Worm (Caenorhabditis elegans): ENCODE data around the gene gpx-6.

Gene gpx-6

DNA sequence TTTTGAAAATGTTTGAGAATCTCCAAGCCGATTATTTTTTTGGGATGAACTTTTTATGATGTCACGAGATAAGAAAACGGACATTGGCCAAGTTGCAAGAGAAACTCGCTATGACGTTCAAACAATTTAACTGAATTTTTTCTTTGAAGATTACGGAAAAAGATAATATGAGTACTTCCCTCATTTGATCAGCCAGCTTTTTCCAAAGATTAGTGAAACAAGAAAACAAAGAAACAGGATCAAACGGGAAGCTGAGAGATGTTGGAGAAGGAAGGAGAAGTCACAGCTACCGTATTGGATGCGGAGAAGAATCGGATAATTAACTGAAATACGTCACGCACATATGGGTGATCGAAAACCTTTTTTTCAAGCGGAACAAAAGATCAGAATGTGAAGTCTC is 32.2 kb downstream of the gpx-6 start:
- peak in 1 of 2 experiments; percentile 0 for TF ChIP-seq lsy-2 (tag; optimal IDR thresholded peaks at IDR 0.05)
- no peak for TF ChIP-seq ceh-82 (tag; optimal IDR thresholded peaks at IDR 0.05)
- TF ChIP-seq nhr-21 (tag; optimal IDR thresholded peaks at IDR 0.05), result peak; percentile 51
- TF ChIP-seq nhr-10 (tag; optimal IDR thresholded peaks at IDR 0.05), result no peak

DNA sequence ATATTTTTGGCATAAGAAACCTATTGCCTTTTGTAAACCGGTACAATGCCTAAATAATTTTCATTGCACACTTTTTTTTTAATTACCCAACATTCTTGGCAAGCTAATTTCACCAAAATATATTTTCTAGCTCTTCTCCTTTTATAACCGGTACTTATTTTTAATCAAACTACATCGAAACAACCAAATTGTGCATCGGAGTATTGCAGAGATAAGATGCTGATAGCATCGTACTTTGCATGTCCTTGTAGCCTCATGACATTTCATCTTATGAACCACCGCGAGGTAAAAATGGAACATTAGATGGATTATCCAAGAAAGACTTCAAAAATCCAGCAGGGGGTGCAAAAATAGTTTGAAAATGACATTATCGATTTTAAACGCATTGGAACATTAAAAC is 33.2 kb downstream of the gpx-6 start:
- peak; percentile 89 for TF ChIP-seq elt-1 (tag; optimal IDR thresholded peaks at IDR 0.05)
- TF ChIP-seq sma-9 (GFP tag; optimal IDR thresholded peaks at IDR 0.05), result peak; percentile 54
- TF ChIP-seq sma-9 (tag; optimal IDR thresholded peaks at IDR 0.05), result no peak
- no peak for TF ChIP-seq skn-1 (tag; optimal IDR thresholded peaks at IDR 0.05)
- TF ChIP-seq unc-62 (GFP tag; optimal IDR thresholded peaks at IDR 0.05), result no peak
- no peak for TF ChIP-seq nhr-23 (tag; optimal IDR thresholded peaks at IDR 0.05)
- no peak for TF ChIP-seq mbf-1 (tag; optimal IDR thresholded peaks at IDR 0.05)
- TF ChIP-seq fos-1 (tag; optimal IDR thresholded peaks at IDR 0.05), result peak; percentile 37
- no peak for TF ChIP-seq nhr-11 (tag; optimal IDR thresholded peaks at IDR 0.05)

DNA sequence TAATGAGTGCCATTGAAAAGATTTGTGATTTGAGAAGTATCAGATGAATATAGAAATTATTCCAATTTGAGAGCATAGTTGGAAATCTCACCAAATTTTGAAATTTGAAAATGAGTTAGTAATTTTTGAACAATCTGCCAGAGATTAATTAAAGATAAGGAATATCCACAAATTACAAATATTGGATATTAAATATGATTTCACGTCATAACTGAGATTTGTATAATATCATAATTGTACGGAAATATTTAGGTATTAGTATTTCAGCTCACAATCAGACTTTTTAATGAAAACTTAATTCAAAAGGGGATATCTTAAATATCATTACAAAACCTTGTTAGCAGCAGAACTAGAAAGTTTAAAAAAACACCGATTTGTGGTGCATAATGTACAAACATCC is 37.9 kb downstream of the gpx-6 start, which contains the start of gene K07H8.7:
Gene K07H8.7, minus strand, starts transcription at position 101 of the 400 bp plus-strand sequence.
- no peak for TF ChIP-seq nhr-77 (tag; optimal IDR thresholded peaks at IDR 0.05)
- TF ChIP-seq lin-11 (tag; optimal IDR thresholded peaks at IDR 0.05), result no peak
- no peak for TF ChIP-seq F13H6.1 (tag; optimal IDR thresholded peaks at IDR 0.05)
- no peak for TF ChIP-seq dmd-4 (tag; optimal IDR thresholded peaks at IDR 0.05)
- no peak for TF ChIP-seq mbf-1 (tag; optimal IDR thresholded peaks at IDR 0.05)
- TF ChIP-seq zag-1 (tag; optimal IDR thresholded peaks at IDR 0.05), result no peak

DNA sequence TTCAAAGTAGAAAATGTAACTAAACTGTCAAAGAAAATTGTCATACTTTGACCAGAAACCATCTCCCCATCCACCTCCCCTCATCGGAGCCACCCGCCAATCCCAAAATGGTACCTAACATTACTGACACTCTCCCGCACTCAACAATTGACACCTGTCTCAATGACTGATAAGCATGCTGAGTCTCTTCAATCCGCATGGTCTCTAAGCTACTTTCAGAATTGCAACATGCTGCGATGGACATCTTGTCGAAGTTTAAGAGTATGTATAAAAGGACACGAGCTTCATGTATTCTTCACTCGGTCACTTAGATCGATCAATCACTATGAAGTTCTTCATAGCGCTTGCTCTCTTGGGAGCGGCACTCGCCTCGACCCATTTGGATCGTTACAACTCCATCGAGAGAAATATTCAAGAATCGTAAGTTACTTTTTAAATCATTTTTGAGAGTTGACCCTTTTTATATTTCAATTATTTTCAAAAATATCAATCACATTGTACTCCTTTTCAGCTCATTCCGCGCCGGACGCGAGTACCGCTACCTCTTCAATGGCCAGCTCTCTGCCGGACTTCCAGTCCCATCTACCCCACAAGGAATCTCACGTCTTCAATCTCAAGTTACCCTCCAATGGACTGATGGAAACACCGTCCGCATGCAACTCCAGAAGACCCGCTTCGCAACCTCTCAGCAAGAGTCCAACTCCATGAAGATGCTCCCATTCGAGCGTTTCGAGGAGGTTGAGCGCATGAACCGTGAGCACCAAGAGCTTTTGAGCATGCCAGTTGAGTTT is 39.0 kb downstream of the gpx-6 start, which contains the start of gene vit-6:
Gene vit-6, plus strand, starts transcription at position 310 of the 791 bp plus-strand sequence.
- TF ChIP-seq nhr-25 (tag; optimal IDR thresholded peaks at IDR 0.05) (no peak), blmp-1 (tag; optimal IDR thresholded peaks at IDR 0.05; ENCODE audit: insufficient read depth) (no peak), nhr-237 (tag; optimal IDR thresholded peaks at IDR 0.05) (no peak), skn-1 (tag; optimal IDR thresholded peaks at IDR 0.05) (no peak), ztf-11 (tag; optimal IDR thresholded peaks at IDR 0.05) (no peak), elt-3 (tag; optimal IDR thresholded peaks at IDR 0.05) (no peak), ztf-4 (tag; optimal IDR thresholded peaks at IDR 0.05) (no peak), ZK546.5 (tag; optimal IDR thresholded peaks at IDR 0.05) (no peak), ceh-16 (tag; optimal IDR thresholded peaks at IDR 0.05) (no peak)

DNA sequence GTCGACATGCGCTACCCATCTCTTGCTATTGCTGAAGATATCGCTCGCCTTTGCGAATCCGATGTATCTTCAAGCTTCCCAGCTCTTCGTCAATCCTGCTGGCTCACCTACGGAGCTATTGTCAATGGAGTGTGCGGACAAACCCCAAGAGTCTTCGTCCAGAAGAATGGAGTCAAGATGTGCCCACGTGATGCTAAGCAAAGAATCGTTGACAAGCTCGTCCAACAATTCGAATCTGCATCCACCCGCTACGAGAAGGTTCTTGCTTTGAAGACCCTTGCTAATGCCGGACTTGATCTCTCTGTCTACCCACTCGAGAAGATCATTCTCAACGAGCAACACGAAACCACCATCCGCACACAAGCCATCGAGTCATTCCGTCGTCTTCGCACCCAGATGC is 40.7 kb downstream of the gpx-6 start:
- TF ChIP-seq fos-1 (tag; optimal IDR thresholded peaks at IDR 0.05) (no peak), snpc-4 (tag; optimal IDR thresholded peaks at IDR 0.05) (no peak), dmd-4 (tag; optimal IDR thresholded peaks at IDR 0.05) (no peak), mbf-1 (tag; optimal IDR thresholded peaks at IDR 0.05) (no peak), gmeb-1 (tag; optimal IDR thresholded peaks at IDR 0.05) (no peak)

DNA sequence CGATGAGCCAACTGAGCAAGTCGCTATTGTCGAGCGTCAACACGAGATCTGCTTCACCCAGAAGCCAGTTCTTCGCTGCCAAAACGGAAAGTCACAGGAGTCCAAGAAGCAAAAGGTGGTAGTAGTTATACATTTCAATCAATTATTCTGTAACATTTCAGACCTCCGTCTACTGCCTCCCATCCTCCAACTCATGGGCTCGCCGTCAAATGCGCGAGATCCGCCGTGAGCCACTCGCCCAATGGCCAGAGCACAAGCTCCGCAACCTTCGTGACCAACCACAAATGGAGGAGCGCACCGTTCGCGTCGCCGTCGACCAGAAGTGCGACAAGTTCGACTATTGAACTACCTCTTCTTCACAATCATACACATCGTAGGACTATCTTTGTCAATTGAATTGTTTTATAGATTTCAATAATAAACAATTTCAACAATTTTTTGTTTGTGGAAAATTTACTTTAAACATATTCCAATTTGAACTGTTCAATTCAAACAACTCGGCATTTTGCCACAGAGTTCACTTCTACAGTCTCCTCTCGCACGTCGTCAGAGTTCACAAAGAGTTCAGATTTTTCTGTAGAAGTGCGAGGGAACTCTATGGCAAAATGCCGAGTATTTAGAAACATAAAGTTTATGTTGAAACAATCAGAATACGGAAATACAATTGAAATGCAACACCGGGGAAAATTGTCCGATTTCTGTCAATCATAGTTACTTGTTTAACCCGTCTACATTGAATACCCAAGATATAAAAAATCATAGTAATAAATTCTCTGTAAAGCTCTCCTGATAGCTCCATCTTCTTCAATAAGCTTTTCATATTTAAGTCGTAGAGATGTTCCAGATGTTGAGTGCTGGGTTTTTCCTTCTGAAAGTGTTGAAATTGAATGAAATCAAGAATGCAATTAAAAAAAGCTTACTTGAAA is 44.3 kb downstream of the gpx-6 start:
- TF ChIP-seq elt-1 (tag; optimal IDR thresholded peaks at IDR 0.05), result no peak
- TF ChIP-seq unc-62 (GFP tag; optimal IDR thresholded peaks at IDR 0.05), result no peak
- TF ChIP-seq nhr-23 (tag; optimal IDR thresholded peaks at IDR 0.05), result no peak
- no peak for TF ChIP-seq lin-11 (tag; optimal IDR thresholded peaks at IDR 0.05)
- no peak for TF ChIP-seq nhr-12 (tag; optimal IDR thresholded peaks at IDR 0.05)
- no peak for TF ChIP-seq nhr-10 (tag; optimal IDR thresholded peaks at IDR 0.05)
- TF ChIP-seq nhr-129 (tag; optimal IDR thresholded peaks at IDR 0.05), result no peak
- TF ChIP-seq alr-1 (tag; optimal IDR thresholded peaks at IDR 0.05), result no peak
- no peak for TF ChIP-seq ztf-11 (tag; optimal IDR thresholded peaks at IDR 0.05)
- no peak for TF ChIP-seq lin-13 (GFP tag; optimal IDR thresholded peaks at IDR 0.05)
- no peak for TF ChIP-seq nhr-6 (tag; optimal IDR thresholded peaks at IDR 0.05)
- TF ChIP-seq egl-27 (tag; optimal IDR thresholded peaks at IDR 0.05), result no peak
- TF ChIP-seq dmd-4 (tag; optimal IDR thresholded peaks at IDR 0.05), result no peak
- TF ChIP-seq fos-1 (tag; optimal IDR thresholded peaks at IDR 0.05), result no peak
- no peak for TF ChIP-seq unc-39 (tag; optimal IDR thresholded peaks at IDR 0.05)
- TF ChIP-seq zag-1 (tag; optimal IDR thresholded peaks at IDR 0.05), result no peak
